Worm (Caenorhabditis elegans) whole organism, young adult: Measurements from ENCODE around the gene T18D3.5.

ENCODE experiments used
- D2030.7 ChIP-seq: fragments of 200-800 bp; sonication (Bioruptor generic); IDR thresholded peaks from 2 replicates; pipeline ENCODE4 v1.3.6; 2022; ENCODE audit warnings: missing genetic modification reagents, missing genetic modification characterization, missing compliant biosample characterization
- K11D2.4 ChIP-seq: fragments of 200-800 bp; sonication (Bioruptor generic); IDR thresholded peaks from 2 replicates; pipeline ENCODE4 v1.3.6; 2022; ENCODE audit warnings: missing genetic modification reagents, missing genetic modification characterization, missing compliant biosample characterization
- Y79H2A.3 ChIP-seq: fragments of 200-800 bp; sonication (Bioruptor generic); conservative IDR thresholded peaks from 2 replicates; pipeline ENCODE4 v1.3.6; 2022; ENCODE audit warnings: missing genetic modification reagents, missing genetic modification characterization, missing compliant biosample characterization
- aptf-2 ChIP-seq: fragments of 200-800 bp; sonication (Bioruptor generic); conservative IDR thresholded peaks from 2 replicates; pipeline ENCODE4 v1.3.6; 2022; ENCODE audit warnings: missing genetic modification reagents, missing genetic modification characterization, missing compliant biosample characterization
- ceh-27 ChIP-seq: fragments of 200-800 bp; sonication (Bioruptor generic); optimal IDR thresholded peaks from 2 replicates; lab custom pipeline; 2018; ENCODE audit warnings: mild to moderate bottlenecking, missing genetic modification characterization, moderate library complexity, missing compliant biosample characterization
- egl-44 ChIP-seq: fragments of 200-800 bp; sonication (Bioruptor generic); IDR thresholded peaks from 2 replicates; pipeline ENCODE4 v1.3.6; 2022; ENCODE audit warnings: missing genetic modification reagents, missing genetic modification characterization, missing compliant biosample characterization
- him-1 ChIP-seq: sonication (generic microtip); optimal IDR thresholded peaks from 2 replicates; lab custom pipeline; 2016; ENCODE audit warnings: missing genotype, missing genetic modification reagents, missing genetic modification characterization, missing compliant biosample characterization
- hrde-1 ChIP-seq: sonication (generic microtip); optimal IDR thresholded peaks from 2 replicates; lab custom pipeline; 2016; ENCODE audit warnings: missing genetic modification characterization, mild to moderate bottlenecking, missing compliant biosample characterization, moderate library complexity, missing genotype, missing genetic modification reagents, borderline replicate concordance
- mel-28 ChIP-seq: sonication (generic microtip); optimal IDR thresholded peaks from 2 replicates; lab custom pipeline; 2016; ENCODE audit warnings: borderline replicate concordance, mild to moderate bottlenecking, missing genetic modification characterization, missing compliant biosample characterization
- mxl-1 ChIP-seq: sonication (generic microtip); optimal IDR thresholded peaks from 2 replicates; lab custom pipeline; 2016; ENCODE audit warnings: missing genetic modification characterization, missing compliant biosample characterization
- nhr-179 ChIP-seq: sonication (generic microtip); optimal IDR thresholded peaks from 2 replicates; lab custom pipeline; 2016; ENCODE audit warnings: mild to moderate bottlenecking, missing genetic modification characterization, missing compliant biosample characterization
- pha-4 ChIP-seq: fragments of 150-350 bp; sonication (generic microtip); optimal IDR thresholded peaks from 2 replicates; lab custom pipeline; 2014; ENCODE audit warnings: missing biosample characterization, missing genetic modification reagents, missing genetic modification characterization
- snpc-1.1 ChIP-seq: sonication (generic microtip); optimal IDR thresholded peaks from 2 replicates; lab custom pipeline; 2017; ENCODE audit warnings: missing genetic modification characterization, mild to moderate bottlenecking, missing compliant biosample characterization, antibody characterized with exemption, moderate library complexity, missing genotype, missing genetic modification reagents; ENCODE audit not compliant: insufficient read depth
- xnd-1 ChIP-seq: sonication (generic microtip); optimal IDR thresholded peaks from 2 replicates; lab custom pipeline; 2016; ENCODE audit warnings: missing genotype, missing genetic modification reagents, missing genetic modification characterization, missing compliant biosample characterization

ce11 chrX:12458021-12458420 lies 5.6 kb upstream of the T18D3.5 start:
- peak; percentile 97 for TF ChIP-seq egl-44 (GFP tag; lab: Robert Waterston, UW)
- TF ChIP-seq aptf-2 = no peak
- peak; percentile 70 for TF ChIP-seq ceh-27 (GFP tag; lab: Kevin White, UChicago)
- TF ChIP-seq him-1 = peak; percentile 96
- TF ChIP-seq mxl-1 (tag; lab: Kevin White, UChicago) = peak; percentile 60
- no peak for TF ChIP-seq mel-28 (tag; lab: Kevin White, UChicago)
- TF ChIP-seq Y79H2A.3 (GFP tag; lab: Robert Waterston, UW) = 0 out of 2 replicates have a peak, but pooled peaks have one; percentile 37
- 0 out of 2 replicates have a peak, but pooled peaks have one; percentile 37 for TF ChIP-seq K11D2.4 (GFP tag; lab: Robert Waterston, UW)
- TF ChIP-seq snpc-1.1 (tag; lab: Kevin White, UChicago) = peak; percentile 36
- no peak for TF ChIP-seq xnd-1
- peak; percentile 59 for TF ChIP-seq D2030.7 (GFP tag; lab: Robert Waterston, UW)
- no peak for TF ChIP-seq pha-4 (tag; lab: Kevin White, UChicago)
- TF ChIP-seq nhr-179 (tag; lab: Kevin White, UChicago) = peak; percentile 50
- TF ChIP-seq hrde-1 (tag; lab: Kevin White, UChicago) = no peak
